Worm (Caenorhabditis elegans) whole organism, dauer: ENCODE data around the gene C04G6.4.

Experiments
- unc-62 ChIP-seq: sonication (generic microtip); optimal IDR thresholded peaks from 2 replicates; lab custom pipeline; 2017; ENCODE audit warnings: missing biosample characterization, missing genetic modification reagents, missing genetic modification characterization

The C04G6.4 gene

ce11 chrII:5092362-5093281 lies 9.4 kb upstream of the C04G6.4 start, which contains the start of gene C04G6.2:
Gene C04G6.2 (plus strand): TSS chrII:5093231.
- TF ChIP-seq unc-62 (GFP tag; lab: Kevin White, UChicago) = no peak

DNA sequence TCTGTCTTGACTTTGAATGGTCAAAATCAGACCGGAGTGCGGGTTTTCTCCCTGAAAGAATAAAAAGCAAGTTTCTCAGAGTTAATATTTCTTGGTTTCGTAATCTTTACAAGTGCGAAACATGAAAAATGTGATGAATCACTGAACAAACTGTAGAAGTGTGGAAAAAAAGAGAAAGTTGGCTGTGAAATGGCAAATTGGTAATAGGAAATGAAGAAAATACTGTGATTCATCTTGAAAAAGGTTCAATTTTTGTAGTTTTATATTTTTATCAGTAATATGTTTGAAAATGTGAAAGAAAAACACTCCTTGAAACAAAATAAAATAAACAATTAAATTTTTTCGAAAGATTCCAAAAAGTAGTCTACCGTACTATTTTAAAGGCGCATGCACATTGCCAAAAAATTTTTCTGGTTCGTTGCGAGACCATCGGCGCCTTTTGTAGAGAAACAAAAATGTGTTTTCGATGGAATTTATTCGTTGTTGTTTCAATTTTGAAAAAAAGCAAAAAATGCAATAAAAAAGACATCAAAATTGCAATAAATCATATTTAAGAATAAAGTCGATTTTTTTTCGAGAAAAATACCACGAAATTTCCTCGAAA lies 8.5 kb upstream of the C04G6.4 start, which contains the start of gene pld-1:
pld-1 (minus strand) TSS at position 51 of the 604 bp plus-strand sequence.
- no peak for TF ChIP-seq unc-62 (GFP tag; lab: Kevin White, UChicago)

- TF ChIP-seq unc-62 (GFP tag; lab: Kevin White, UChicago) = no peak
These were observed 2.9 kb upstream of the C04G6.4 start for ce11 chrII:5086143-5086542.

- no peak for TF ChIP-seq unc-62 (GFP tag; lab: Kevin White, UChicago)
These were observed 2.2 kb upstream of the C04G6.4 start, which contains the start of gene txt-9 for ce11 chrII:5085450-5085849. Gene txt-9 (plus strand): TSS chrII:5085785.

- no peak for TF ChIP-seq unc-62 (GFP tag; lab: Kevin White, UChicago)
These were observed 984 bp upstream of the C04G6.4 start for ce11 chrII:5084225-5084624.

ce11 chrII:5081124-5081913 lies 1.9 kb downstream of the C04G6.4 start, which contains the start of gene dsh-2:
Gene dsh-2 (minus strand): TSS chrII:5081174.
- TF ChIP-seq unc-62 (GFP tag; lab: Kevin White, UChicago) = no peak

ce11 chrII:5071265-5071664 lies 12.0 kb downstream of the C04G6.4 start, which contains the start of gene C27A2.7:
Gene C27A2.7 (minus strand): TSS chrII:5071365.
- no peak for TF ChIP-seq unc-62 (GFP tag; lab: Kevin White, UChicago)

DNA sequence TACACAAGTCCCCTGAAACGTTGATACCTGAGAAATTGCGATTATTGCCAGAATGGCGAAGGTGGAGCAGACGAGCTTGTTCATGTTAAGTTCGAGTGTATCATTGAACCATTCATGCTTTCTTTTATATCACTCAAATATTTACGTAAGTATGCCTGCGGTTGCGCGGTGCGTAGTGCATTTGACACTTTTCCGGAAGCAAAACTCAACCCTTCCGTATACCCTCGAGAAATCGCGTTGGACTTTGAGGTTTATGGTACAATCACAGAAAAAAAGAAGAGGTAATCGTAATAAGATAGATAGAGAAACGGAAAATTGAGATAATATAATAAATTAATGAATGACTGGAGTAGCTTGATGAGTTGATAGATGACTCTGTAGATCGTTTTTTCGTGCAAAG lies 13.7 kb downstream of the C04G6.4 start, which contains the start of gene idpb-2:
idpb-2 (minus strand) TSS at position 101 of the 400 bp plus-strand sequence.
- no peak for TF ChIP-seq unc-62 (GFP tag; lab: Kevin White, UChicago)

ce11 chrII:5067927-5068326 lies 15.3 kb downstream of the C04G6.4 start, which contains the start of gene C27A2.8:
Gene C27A2.8 (minus strand): TSS chrII:5068043.
- no peak for TF ChIP-seq unc-62 (GFP tag; lab: Kevin White, UChicago)

DNA sequence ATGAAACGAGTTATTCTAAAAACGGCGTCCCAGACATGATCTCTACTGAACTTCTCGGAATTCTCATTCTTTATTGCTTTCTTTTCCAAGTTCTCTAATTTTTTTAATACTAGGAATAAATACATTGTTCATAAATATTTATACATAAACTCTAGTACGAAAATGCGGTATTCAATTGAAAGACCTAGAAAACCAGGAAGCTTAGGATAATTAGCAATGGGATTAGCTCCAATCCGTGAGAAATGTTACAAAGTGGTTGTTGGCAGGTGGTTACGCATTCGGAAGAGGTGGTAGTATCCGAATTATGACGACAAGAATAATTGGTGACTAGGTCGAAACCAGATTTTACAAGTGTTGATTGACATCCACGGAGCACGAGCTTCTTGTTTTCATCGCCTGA lies 16.3 kb downstream of the C04G6.4 start:
- TF ChIP-seq unc-62 (GFP tag; lab: Kevin White, UChicago) = no peak

- TF ChIP-seq unc-62 (GFP tag; lab: Kevin White, UChicago) = no peak
These were observed 21.4 kb downstream of the C04G6.4 start, which contains the start of gene smc-5 for ce11 chrII:5061794-5062368. Gene smc-5 (plus strand): TSS chrII:5062125.

DNA sequence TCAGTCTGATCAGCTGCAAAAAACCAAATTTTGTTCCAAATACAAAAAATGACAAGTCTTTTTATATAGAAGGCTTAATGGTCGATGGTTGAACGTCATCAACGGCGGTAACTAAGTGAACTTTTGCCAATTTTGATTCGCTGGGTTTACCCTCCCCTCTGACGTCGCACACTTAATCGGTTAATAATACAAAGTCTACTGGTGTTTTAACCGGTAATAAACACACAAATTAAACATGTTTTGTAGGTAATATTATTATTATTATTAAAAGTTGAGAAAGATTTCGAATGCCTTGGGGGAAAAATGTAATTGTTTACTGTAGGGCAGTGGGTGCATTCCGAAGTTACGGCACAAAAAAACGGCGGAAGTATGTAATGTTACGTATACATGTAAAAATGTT lies 22.5 kb downstream of the C04G6.4 start, which contains the start of gene pho-12:
pho-12 (minus strand) TSS at position 101 of the 400 bp plus-strand sequence.
- TF ChIP-seq unc-62 (GFP tag; lab: Kevin White, UChicago) = no peak

- no peak for TF ChIP-seq unc-62 (GFP tag; lab: Kevin White, UChicago)
These were observed 25.2 kb downstream of the C04G6.4 start, which contains the start of gene C27A2.12 for ce11 chrII:5058036-5058435. Gene C27A2.12 (minus strand): TSS chrII:5058136.

ce11 chrII:5057315-5057714 lies 25.9 kb downstream of the C04G6.4 start:
- no peak for TF ChIP-seq unc-62 (GFP tag; lab: Kevin White, UChicago)

ce11 chrII:5056254-5056653 lies 27.0 kb downstream of the C04G6.4 start:
- no peak for TF ChIP-seq unc-62 (GFP tag; lab: Kevin White, UChicago)
